Worm (Caenorhabditis elegans): ENCODE data around the gene srt-30.
A peak's percentile ranks its signal among the peaks of the same experiment; 100 is the strongest.

srt-30 gene

DNA sequence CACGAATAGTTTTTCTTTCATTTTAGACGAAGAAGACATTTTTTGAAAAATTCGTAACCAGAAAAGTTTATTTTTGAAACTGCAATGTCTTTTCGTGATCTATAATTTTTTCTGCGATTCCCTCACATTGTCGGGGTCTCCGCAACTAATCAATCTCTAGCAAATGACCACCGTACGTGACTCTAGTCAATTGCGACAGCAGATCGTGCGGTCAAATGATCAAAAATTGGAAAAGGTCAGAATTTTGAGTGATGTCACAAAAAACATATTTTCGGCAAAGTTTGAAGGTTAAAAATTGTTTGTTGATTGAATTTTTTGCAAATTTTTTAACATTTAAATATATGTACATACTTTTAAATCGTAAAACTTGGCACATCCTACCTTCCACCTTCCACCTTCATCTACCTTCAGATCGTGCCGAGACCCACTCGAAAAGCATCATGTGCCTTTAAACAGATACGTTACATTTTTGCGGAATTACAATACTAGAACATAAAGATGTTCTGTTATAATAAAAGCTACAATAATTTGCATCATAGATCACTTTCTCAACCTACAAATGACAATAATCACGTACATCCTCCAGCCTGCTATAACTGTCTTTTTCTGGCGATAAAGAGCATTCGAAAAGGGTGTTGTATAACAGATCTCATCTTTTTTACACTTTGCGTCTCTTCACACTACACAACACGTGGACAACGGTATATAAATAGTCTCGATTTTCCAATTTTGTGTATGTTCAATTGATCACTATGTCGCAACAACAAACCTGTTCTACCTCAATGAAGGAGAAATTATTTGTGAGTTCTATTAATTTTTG is 28.6 kb downstream of the srt-30 start, which contains the start of the genes R08E5.1 and rips-1:
R08E5.1 (minus strand) TSS at position 82 of the 820 bp plus-strand sequence.
rips-1 (plus strand) TSS at position 585 of the 820 bp plus-strand sequence.
- TF ChIP-seq nhr-25 (tag; optimal IDR thresholded peaks at IDR 0.05) (peak; percentile 12), ztf-11 (tag; optimal IDR thresholded peaks at IDR 0.05) (no peak), skn-1 (tag; optimal IDR thresholded peaks at IDR 0.05) (no peak), nhr-21 (tag; optimal IDR thresholded peaks at IDR 0.05) (peak; percentile 4), nhr-23 (tag; optimal IDR thresholded peaks at IDR 0.05) (no peak), gmeb-1 (tag; optimal IDR thresholded peaks at IDR 0.05) (peak; percentile 12), crh-2 (tag; optimal IDR thresholded peaks at IDR 0.05) (peak; percentile 29), nhr-237 (tag; optimal IDR thresholded peaks at IDR 0.05) (no peak), sma-9 (GFP tag; optimal IDR thresholded peaks at IDR 0.05) (peak; percentile 18), sma-9 (tag; optimal IDR thresholded peaks at IDR 0.05) (no peak)

ce11 chrV:3768270-3768669 is 32.0 kb downstream of the srt-30 start, which contains the start of gene R08E5.4:
TSS of gene R08E5.4 (plus strand) at chrV:3768570.
- no peak for TF ChIP-seq nhr-10 (tag; optimal IDR thresholded peaks at IDR 0.05)
- no peak for TF ChIP-seq mab-5 (tag; optimal IDR thresholded peaks at IDR 0.05)
- TF ChIP-seq Y55F3AM.14 (GFP tag; optimal IDR thresholded peaks at IDR 0.05), result no peak
- no peak for TF ChIP-seq blmp-1 (tag; optimal IDR thresholded peaks at IDR 0.05; ENCODE audit: insufficient read depth)
- no peak for TF ChIP-seq egl-27 (tag; optimal IDR thresholded peaks at IDR 0.05)
- TF ChIP-seq ama-1 (optimal IDR thresholded peaks at IDR 0.05), result no peak
- no peak for TF ChIP-seq nhr-23 (tag; optimal IDR thresholded peaks at IDR 0.05)
- TF ChIP-seq ZK546.5 (tag; optimal IDR thresholded peaks at IDR 0.05), result no peak
- TF ChIP-seq C34F6.9 (tag; optimal IDR thresholded peaks at IDR 0.05), result no peak

DNA sequence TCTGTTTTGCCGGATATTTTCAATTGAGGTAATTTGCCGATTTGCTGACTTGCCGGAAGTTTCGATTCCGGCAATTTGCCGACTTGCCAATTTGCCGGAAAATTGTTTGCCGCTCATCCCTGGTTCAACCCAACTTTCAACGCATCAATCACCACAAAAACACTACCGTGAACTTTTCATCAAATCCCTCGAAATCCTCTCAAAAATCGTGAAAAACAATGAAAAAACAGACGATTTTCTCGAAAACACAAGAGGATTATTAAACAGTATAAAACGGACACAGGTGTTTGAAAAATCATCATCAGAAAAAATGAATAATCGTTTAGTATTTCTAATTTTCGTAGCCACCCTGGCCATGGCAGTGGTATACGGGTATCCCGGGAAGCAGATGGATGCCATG is 33.4 kb downstream of the srt-30 start, which contains the start of gene Y39H10A.1:
Y39H10A.1 (plus strand) TSS at position 301 of the 400 bp plus-strand sequence.
- TF ChIP-seq nhr-12 (tag; optimal IDR thresholded peaks at IDR 0.05) (no peak), skn-1 (tag; optimal IDR thresholded peaks at IDR 0.05) (no peak), F13H6.1 (tag; optimal IDR thresholded peaks at IDR 0.05) (no peak), unc-62 (GFP tag; optimal IDR thresholded peaks at IDR 0.05) (no peak), Y55F3AM.14 (GFP tag; optimal IDR thresholded peaks at IDR 0.05) (no peak), peb-1 (tag; optimal IDR thresholded peaks at IDR 0.05) (no peak), ceh-82 (tag; optimal IDR thresholded peaks at IDR 0.05) (no peak), fos-1 (tag; optimal IDR thresholded peaks at IDR 0.05) (no peak), unc-55 (GFP tag; optimal IDR thresholded peaks at IDR 0.05) (no peak), nhr-11 (tag; optimal IDR thresholded peaks at IDR 0.05) (no peak), ztf-1 (GFP tag; conservative IDR thresholded peaks at IDR 0.05) (no peak), mab-5 (tag; optimal IDR thresholded peaks at IDR 0.05) (no peak), unc-39 (tag; optimal IDR thresholded peaks at IDR 0.05) (no peak), sem-4 (tag; optimal IDR thresholded peaks at IDR 0.05) (no peak), ceh-16 (tag; optimal IDR thresholded peaks at IDR 0.05) (no peak)

- TF ChIP-seq ztf-1 (GFP tag; conservative IDR thresholded peaks at IDR 0.05), result no peak
- TF ChIP-seq elt-3 (tag; optimal IDR thresholded peaks at IDR 0.05), result no peak
- no peak for TF ChIP-seq aly-2 (tag; optimal IDR thresholded peaks at IDR 0.05)
- no peak for TF ChIP-seq nhr-6 (tag; optimal IDR thresholded peaks at IDR 0.05)
- TF ChIP-seq sem-4 (tag; optimal IDR thresholded peaks at IDR 0.05), result no peak
- no peak for TF ChIP-seq alr-1 (tag; optimal IDR thresholded peaks at IDR 0.05)
- TF ChIP-seq nhr-10 (tag; optimal IDR thresholded peaks at IDR 0.05), result no peak
- TF ChIP-seq ceh-82 (tag; optimal IDR thresholded peaks at IDR 0.05), result no peak
- no peak for TF ChIP-seq fos-1 (tag; optimal IDR thresholded peaks at IDR 0.05)
These were observed 38.4 kb downstream of the srt-30 start for ce11 chrV:3761829-3762228.

- TF ChIP-seq elt-1 (tag; optimal IDR thresholded peaks at IDR 0.05) (no peak), Y55F3AM.14 (GFP tag; optimal IDR thresholded peaks at IDR 0.05) (no peak), unc-62 (GFP tag; optimal IDR thresholded peaks at IDR 0.05) (no peak), nhr-237 (tag; optimal IDR thresholded peaks at IDR 0.05) (no peak), nhr-10 (tag; optimal IDR thresholded peaks at IDR 0.05) (no peak), fos-1 (tag; optimal IDR thresholded peaks at IDR 0.05) (no peak), C34F6.9 (tag; optimal IDR thresholded peaks at IDR 0.05) (no peak), ceh-16 (tag; optimal IDR thresholded peaks at IDR 0.05) (no peak), zag-1 (tag; optimal IDR thresholded peaks at IDR 0.05) (no peak), nhr-129 (tag; optimal IDR thresholded peaks at IDR 0.05) (no peak), mdl-1 (tag; optimal IDR thresholded peaks at IDR 0.05) (no peak), mbf-1 (tag; optimal IDR thresholded peaks at IDR 0.05) (no peak), nhr-21 (tag; optimal IDR thresholded peaks at IDR 0.05) (no peak), nhr-23 (tag; optimal IDR thresholded peaks at IDR 0.05) (no peak), sma-9 (GFP tag; optimal IDR thresholded peaks at IDR 0.05) (no peak), sma-9 (tag; optimal IDR thresholded peaks at IDR 0.05) (no peak), lsy-2 (tag; optimal IDR thresholded peaks at IDR 0.05) (no peak)
These were observed 39.4 kb downstream of the srt-30 start, which contains the start of gene oac-55 for ce11 chrV:3760839-3761238. TSS of gene oac-55 (plus strand) at chrV:3761139.
